Worm (Caenorhabditis elegans) whole organism, L3 larva: ENCODE measurements around the gene F07B10.7.

Experiments used
- R02D3.7 ChIP-seq: fragments of 150-350 bp; optimal IDR thresholded peaks from 2 replicates; lab custom pipeline; 2014; ENCODE audit warnings: missing biosample characterization, missing genetic modification characterization
- ZK546.5 ChIP-seq: sonication (generic microtip); optimal IDR thresholded peaks from 2 replicates; lab custom pipeline; 2017; ENCODE audit warnings: missing biosample characterization, missing genetic modification characterization
- aly-2 ChIP-seq: fragments of 150-350 bp; optimal IDR thresholded peaks from 2 replicates; lab custom pipeline; 2014; ENCODE audit warnings: missing biosample characterization, missing genetic modification characterization
- ama-1 ChIP-seq: fragments of 150-350 bp; optimal IDR thresholded peaks from 2 replicates; lab custom pipeline; 2018
- ceh-16 ChIP-seq: sonication (generic microtip); optimal IDR thresholded peaks from 2 replicates; lab custom pipeline; 2017; ENCODE audit warnings: missing biosample characterization, missing genetic modification characterization
- ceh-28 ChIP-seq: fragments of 150-350 bp; optimal IDR thresholded peaks from 2 replicates; lab custom pipeline; 2014; ENCODE audit warnings: missing biosample characterization, missing genetic modification reagents, missing genetic modification characterization
- ceh-82 ChIP-seq: fragments of 150-350 bp; optimal IDR thresholded peaks from 2 replicates; lab custom pipeline; 2014; ENCODE audit warnings: missing biosample characterization, missing genetic modification characterization
- daf-12 ChIP-seq: fragments of 150-350 bp; optimal IDR thresholded peaks from 2 replicates; lab custom pipeline; 2014; ENCODE audit warnings: missing biosample characterization, missing genetic modification reagents, missing genetic modification characterization
- egl-5 ChIP-seq: fragments of 150-350 bp; optimal IDR thresholded peaks from 2 replicates; lab custom pipeline; 2017; ENCODE audit warnings: missing biosample characterization, missing genetic modification reagents, missing genetic modification characterization, inconsistent platforms
- elt-2 ChIP-seq: sonication (generic microtip); optimal IDR thresholded peaks from 2 replicates; lab custom pipeline; 2016; ENCODE audit warnings: missing genetic modification reagents, mild to moderate bottlenecking, missing genetic modification characterization, missing compliant biosample characterization
- elt-3 ChIP-seq, 3 experiments: fragments of 150-350 bp in 1 of 3; sonication (generic microtip) in 2 of 3; optimal IDR thresholded peaks; 2 replicates in 2 of 3; 4 replicates in 1 of 3; lab custom pipeline; 2014 to 2017; ENCODE audit warnings: missing biosample characterization in 3 of 3, missing genetic modification characterization in 3 of 3
- fkh-10 ChIP-seq: sonication (generic microtip); optimal IDR thresholded peaks from 2 replicates; lab custom pipeline; 2017; ENCODE audit warnings: missing biosample characterization, missing genetic modification reagents, missing genetic modification characterization
- fkh-2 ChIP-seq: fragments of 150-350 bp; optimal IDR thresholded peaks from 2 replicates; lab custom pipeline; 2014; ENCODE audit warnings: missing biosample characterization, missing genetic modification reagents, missing genetic modification characterization
- fos-1 ChIP-seq: fragments of 150-350 bp; optimal IDR thresholded peaks from 2 replicates; lab custom pipeline; 2014; ENCODE audit warnings: missing biosample characterization, missing genetic modification characterization
- lin-15B ChIP-seq: fragments of 150-350 bp; optimal IDR thresholded peaks from 2 replicates; lab custom pipeline; 2014; ENCODE audit warnings: missing biosample characterization, missing genetic modification characterization
- lin-39 ChIP-seq: fragments of 150-350 bp; optimal IDR thresholded peaks from 2 replicates; lab custom pipeline; 2018; ENCODE audit warnings: missing biosample characterization, missing genetic modification reagents, missing genetic modification characterization
- lsy-12 ChIP-seq: sonication (generic microtip); optimal IDR thresholded peaks from 2 replicates; lab custom pipeline; 2016; ENCODE audit warnings: mild to moderate bottlenecking, missing genetic modification characterization, missing compliant biosample characterization
- mdl-1 ChIP-seq: fragments of 150-350 bp; optimal IDR thresholded peaks from 2 replicates; lab custom pipeline; 2014; ENCODE audit warnings: missing biosample characterization, missing genetic modification characterization
- nfya-1 ChIP-seq: sonication (generic microtip); optimal IDR thresholded peaks from 2 replicates; lab custom pipeline; 2017; ENCODE audit warnings: missing genetic modification characterization, mild to moderate bottlenecking, missing compliant biosample characterization, antibody characterized with exemption, moderate library complexity; ENCODE audit not compliant: insufficient read depth
- nhr-11 ChIP-seq: fragments of 150-350 bp; optimal IDR thresholded peaks from 2 replicates; lab custom pipeline; 2014; ENCODE audit warnings: missing biosample characterization, missing genetic modification characterization
- nhr-23 ChIP-seq: fragments of 150-350 bp; optimal IDR thresholded peaks from 2 replicates; lab custom pipeline; 2014; ENCODE audit warnings: missing biosample characterization, missing genetic modification reagents, missing genetic modification characterization
- nhr-25 ChIP-seq: sonication (generic microtip); optimal IDR thresholded peaks from 2 replicates; lab custom pipeline; 2017; ENCODE audit warnings: missing biosample characterization, missing genetic modification characterization
- nhr-67 ChIP-seq: fragments of 150-350 bp; optimal IDR thresholded peaks from 2 replicates; lab custom pipeline; 2014; ENCODE audit warnings: missing biosample characterization, missing genetic modification characterization
- nhr-76 ChIP-seq: fragments of 150-350 bp; sonication (generic microtip); optimal IDR thresholded peaks from 5 replicates; lab custom pipeline; 2014; ENCODE audit warnings: missing biosample characterization, missing genetic modification characterization
- nhr-77 ChIP-seq: fragments of 150-350 bp; optimal IDR thresholded peaks from 2 replicates; lab custom pipeline; 2014; ENCODE audit warnings: missing biosample characterization, missing genetic modification characterization
- pha-4 ChIP-seq: fragments of 150-350 bp; optimal IDR thresholded peaks from 2 replicates; lab custom pipeline; 2014; ENCODE audit warnings: missing biosample characterization, missing genetic modification reagents, missing genetic modification characterization
- pqm-1 ChIP-seq: fragments of 150-350 bp; optimal IDR thresholded peaks from 2 replicates; lab custom pipeline; 2017; ENCODE audit warnings: missing biosample characterization, missing genetic modification characterization, inconsistent platforms
- snpc-4 ChIP-seq: fragments of 150-350 bp; optimal IDR thresholded peaks from 2 replicates; lab custom pipeline; 2014; ENCODE audit warnings: missing biosample characterization, missing genetic modification characterization
- tbx-2 ChIP-seq: sonication (generic microtip); optimal IDR thresholded peaks from 2 replicates; lab custom pipeline; 2016; ENCODE audit warnings: mild to moderate bottlenecking, missing genetic modification characterization, missing compliant biosample characterization
- unc-39 ChIP-seq: sonication (generic microtip); optimal IDR thresholded peaks from 4 replicates; lab custom pipeline; 2017; ENCODE audit warnings: missing biosample characterization, missing genetic modification characterization
- unc-62 ChIP-seq: fragments of 150-350 bp; sonication (generic microtip); optimal IDR thresholded peaks from 4 replicates; lab custom pipeline; 2014; ENCODE audit warnings: missing biosample characterization, missing genetic modification reagents, missing genetic modification characterization
- zag-1 ChIP-seq: fragments of 150-350 bp; optimal IDR thresholded peaks from 2 replicates; lab custom pipeline; 2014; ENCODE audit warnings: missing biosample characterization, missing genetic modification characterization
- ztf-11 ChIP-seq: fragments of 150-350 bp; optimal IDR thresholded peaks from 2 replicates; lab custom pipeline; 2014; ENCODE audit warnings: missing biosample characterization, missing genetic modification characterization

Gene F07B10.7

DNA sequence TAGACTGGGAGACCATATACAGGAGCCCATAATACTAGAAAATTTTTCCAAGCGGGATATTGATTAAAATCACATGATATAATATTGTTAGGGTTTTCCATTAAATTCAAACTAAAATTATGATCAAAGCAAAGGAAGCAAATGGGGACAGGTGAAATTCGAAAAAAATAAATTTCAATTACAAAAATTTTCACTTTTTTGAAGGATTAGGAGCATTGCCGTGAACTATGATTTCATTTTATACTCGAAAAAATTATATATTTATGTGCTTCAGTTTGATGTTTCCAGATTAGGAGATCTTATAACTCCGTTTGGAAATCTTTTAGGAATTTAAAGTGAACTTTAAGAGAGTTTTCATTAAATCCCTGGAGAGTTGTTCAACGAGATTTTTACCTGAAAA lies at the start of gene F07B10.7:
F07B10.7 (minus strand) TSS at position 101 of the 400 bp plus-strand sequence.
- TF ChIP-seq fkh-10 (GFP tag; lab: Kevin White, UChicago) (no peak), nhr-76 (no peak), R02D3.7 (no peak), ama-1 (lab: Kevin White, UChicago) (no peak), nhr-11 (tag; lab: Kevin White, UChicago) (no peak), snpc-4 (no peak), nhr-25 (tag; lab: Kevin White, UChicago) (no peak), ZK546.5 (no peak), ceh-16 (tag; lab: Kevin White, UChicago) (no peak), zag-1 (tag; lab: Kevin White, UChicago) (no peak), lin-39 (no peak), aly-2 (tag; lab: Kevin White, UChicago) (no peak), nhr-23 (tag; lab: Kevin White, UChicago) (no peak), pqm-1 (tag; lab: Kevin White, UChicago) (no peak), lsy-12 (no peak)

ce11 chrV:11308915-11309314 lies 48.4 kb upstream of the F07B10.7 start:
- TF ChIP-seq unc-39 (tag; lab: Kevin White, UChicago): no peak
- peak; percentile 51 for TF ChIP-seq lin-39
- TF ChIP-seq nhr-67: no peak
- TF ChIP-seq nfya-1 (tag; lab: Kevin White, UChicago): peak; percentile 51
- TF ChIP-seq fkh-10 (GFP tag; lab: Kevin White, UChicago): no peak
- TF ChIP-seq lin-15B (tag; lab: Kevin White, UChicago): no peak
- TF ChIP-seq, all 47 proteins: peak for 2

- TF ChIP-seq unc-62 (GFP tag; lab: Kevin White, UChicago) (no peak), ceh-28 (tag; lab: Kevin White, UChicago) (no peak)
Observed at ce11 chrV:11308346-11308745, 47.8 kb upstream of the F07B10.7 start, which contains the start of gene snf-11. Gene snf-11 (minus strand): TSS chrV:11308446.

DNA sequence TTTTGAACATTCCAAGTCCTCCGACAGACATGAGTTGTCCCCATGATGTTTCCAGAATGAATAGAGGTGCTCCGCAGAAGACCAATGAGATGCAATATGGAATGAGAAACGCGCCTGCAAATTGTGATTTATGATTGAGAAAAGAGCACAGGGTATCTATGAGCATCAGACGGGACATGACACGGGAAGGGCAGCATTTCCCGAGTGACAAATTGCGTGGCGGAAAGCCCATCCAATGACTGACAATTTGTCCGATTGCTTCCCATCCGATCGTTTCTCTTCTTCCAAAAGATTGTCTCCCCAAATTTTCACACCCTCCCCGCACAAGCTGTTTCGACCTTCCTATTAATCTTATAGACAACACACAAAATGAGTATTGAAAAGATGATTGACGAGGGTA lies 47.3 kb upstream of the F07B10.7 start:
- no peak for TF ChIP-seq ceh-82
- TF ChIP-seq lin-15B (tag; lab: Kevin White, UChicago): no peak
- TF ChIP-seq nfya-1 (tag; lab: Kevin White, UChicago): peak; percentile 33
- TF ChIP-seq ZK546.5: no peak

- TF ChIP-seq mdl-1 (tag; lab: Kevin White, UChicago) (no peak), tbx-2 (tag; lab: Kevin White, UChicago) (no peak), egl-5 (tag; lab: Kevin White, UChicago) (no peak), nhr-77 (no peak), unc-62 (GFP tag; lab: Kevin White, UChicago) (no peak), pqm-1 (tag; lab: Kevin White, UChicago) (no peak)
Observed at ce11 chrV:11304879-11305278, 44.4 kb upstream of the F07B10.7 start, which contains the start of gene srh-45. Gene srh-45 (minus strand): TSS chrV:11304979.

DNA sequence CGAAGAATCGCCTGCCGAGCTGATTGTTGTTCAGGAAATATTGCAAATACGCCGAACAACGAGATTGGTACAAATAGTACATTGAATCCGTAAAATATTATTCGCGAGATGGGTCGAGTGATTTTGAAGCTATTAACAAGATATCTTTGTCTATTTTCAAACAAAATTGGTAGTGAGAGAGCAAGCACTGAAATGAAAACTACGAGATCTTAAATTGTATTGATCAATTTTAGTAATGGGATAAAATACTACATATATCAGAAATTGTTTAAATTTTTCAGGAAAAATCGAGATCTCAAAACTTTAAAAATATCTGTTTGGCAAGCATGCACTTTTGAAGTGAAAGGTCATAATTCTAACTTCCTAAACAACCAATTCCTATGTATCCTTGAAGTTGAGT lies 43.7 kb upstream of the F07B10.7 start:
- no peak for TF ChIP-seq aly-2 (tag; lab: Kevin White, UChicago)
- no peak for TF ChIP-seq ztf-11 (tag; lab: Kevin White, UChicago)
- TF ChIP-seq elt-3 (tag; optimal IDR thresholded peaks at IDR 0.05; lab: Kevin White, UChicago): no peak
- no peak for TF ChIP-seq elt-2
- no peak for TF ChIP-seq lin-39
- TF ChIP-seq tbx-2 (tag; lab: Kevin White, UChicago): no peak
- no peak for TF ChIP-seq unc-62 (GFP tag; lab: Kevin White, UChicago)
- TF ChIP-seq, all 47 proteins: peak for 0

- no peak for TF ChIP-seq daf-12 (tag; lab: Kevin White, UChicago)
- no peak for TF ChIP-seq elt-3 (tag; optimal IDR thresholded peaks at IDR 0.05; lab: Kevin White, UChicago)
- no peak for TF ChIP-seq aly-2 (tag; lab: Kevin White, UChicago)
- TF ChIP-seq pqm-1 (tag; lab: Kevin White, UChicago): no peak
- TF ChIP-seq ZK546.5: no peak
- no peak for TF ChIP-seq fos-1
- no peak for TF ChIP-seq ceh-82
- no peak for TF ChIP-seq egl-5 (tag; lab: Kevin White, UChicago)
- no peak for TF ChIP-seq pha-4
- no peak for TF ChIP-seq fkh-10 (GFP tag; lab: Kevin White, UChicago)
- no peak for TF ChIP-seq fkh-2 (tag; lab: Kevin White, UChicago)
- no peak for TF ChIP-seq ceh-16 (tag; lab: Kevin White, UChicago)
- no peak for TF ChIP-seq lsy-12
Observed at ce11 chrV:11302698-11303097, 42.2 kb upstream of the F07B10.7 start, which contains the start of gene srh-46. Gene srh-46 (minus strand): TSS chrV:11302886.
